Fruit fly (Drosophila melanogaster): Measurements from ENCODE around the gene CG14137.

dm6 chr3L:11593778-11594177 lies 6.1 kb downstream of the CG14137 start:
- TF ChIP-seq Abd-B (GFP tag; optimal IDR thresholded peaks at IDR 0.05): no peak
- TF ChIP-seq CG16863 (GFP tag; optimal IDR thresholded peaks at IDR 0.05): no peak
- TF ChIP-seq CG7786 (GFP tag; optimal IDR thresholded peaks at IDR 0.05): no peak
- TF ChIP-seq tio (GFP tag; optimal IDR thresholded peaks at IDR 0.05): no peak
- TF ChIP-seq CG17802 (tag; optimal IDR thresholded peaks at IDR 0.05): no peak
- no peak for TF ChIP-seq CG10979 (tag; optimal IDR thresholded peaks at IDR 0.05)
- no peak for TF ChIP-seq jing (GFP tag; optimal IDR thresholded peaks at IDR 0.05)
- TF ChIP-seq Oaz (GFP tag; IDR thresholded peaks at IDR 0.05): no peak
- no peak for TF ChIP-seq ERR (GFP tag; optimal IDR thresholded peaks at IDR 0.05)

Measured in whole organism, embryonic.